Worm (Caenorhabditis elegans): ENCODE measurements around the gene ZK622.4.

ZK622.4 gene

DNA sequence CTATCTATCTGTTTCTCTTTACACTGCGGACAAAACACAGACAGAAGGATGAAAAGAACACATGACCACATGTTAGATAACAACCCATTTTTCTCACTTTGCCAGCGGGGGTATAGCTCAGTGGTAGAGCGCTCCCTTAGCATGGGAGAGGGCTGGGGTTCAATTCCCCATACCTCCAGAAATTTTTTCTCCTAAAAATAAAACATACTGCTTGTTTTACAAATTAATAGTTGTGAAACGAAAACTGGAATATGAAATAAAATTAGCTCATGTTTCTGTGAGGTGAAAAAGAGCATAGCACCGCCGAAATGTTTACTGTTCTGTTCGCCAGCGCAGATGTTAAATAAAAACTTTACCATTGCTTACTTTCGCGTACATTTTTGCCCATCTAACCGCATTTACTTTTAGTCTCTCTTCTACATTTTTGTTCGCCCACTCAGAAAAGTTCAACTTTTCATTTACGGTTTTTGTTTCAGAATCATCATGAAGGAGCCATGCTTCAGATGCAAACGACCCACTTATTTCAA, at the start of gene ZK622.4:
ZK622.4 (plus strand) TSS at position 477 of the 527 bp plus-strand sequence.
- TF ChIP-seq tbx-2 (tag; optimal IDR thresholded peaks at IDR 0.05), result peak; percentile 25
- no peak for TF ChIP-seq nhr-237 (tag; optimal IDR thresholded peaks at IDR 0.05)
- no peak for TF ChIP-seq nhr-12 (tag; optimal IDR thresholded peaks at IDR 0.05)
- TF ChIP-seq nhr-25 (tag; optimal IDR thresholded peaks at IDR 0.05), result peak; percentile 18
- no peak for TF ChIP-seq jun-1 (tag; optimal IDR thresholded peaks at IDR 0.05)
- TF ChIP-seq nhr-28 (tag; optimal IDR thresholded peaks at IDR 0.05), result no peak
- no peak for TF ChIP-seq nhr-11 (tag; optimal IDR thresholded peaks at IDR 0.05)
- TF ChIP-seq hmg-11 (tag; optimal IDR thresholded peaks at IDR 0.05), result peak; percentile 88
- no peak for TF ChIP-seq elt-3 (tag; optimal IDR thresholded peaks at IDR 0.05)
- TF ChIP-seq lin-39 (tag; optimal IDR thresholded peaks at IDR 0.05), result peak; percentile 22
- peak; percentile 52 for TF ChIP-seq elt-2 (tag; optimal IDR thresholded peaks at IDR 0.05)
- no peak for TF ChIP-seq R02D3.7 (tag; optimal IDR thresholded peaks at IDR 0.05)
- TF ChIP-seq nfya-1 (tag; optimal IDR thresholded peaks at IDR 0.05; ENCODE audit: insufficient read depth), result peak; percentile 49
- TF ChIP-seq lin-15B (tag; optimal IDR thresholded peaks at IDR 0.05), result peak; percentile 7
- TF ChIP-seq skn-1 (tag; optimal IDR thresholded peaks at IDR 0.05), result no peak
- TF ChIP-seq eor-1 (tag; optimal IDR thresholded peaks at IDR 0.05), result no peak
- no peak for TF ChIP-seq mml-1 (tag; optimal IDR thresholded peaks at IDR 0.05)
- TF ChIP-seq nhr-67 (tag; optimal IDR thresholded peaks at IDR 0.05), result no peak
- TF ChIP-seq egl-27 (tag; optimal IDR thresholded peaks at IDR 0.05), result no peak
- no peak for TF ChIP-seq aly-2 (tag; optimal IDR thresholded peaks at IDR 0.05)
- TF ChIP-seq ceh-82 (tag; optimal IDR thresholded peaks at IDR 0.05), result no peak
- TF ChIP-seq ceh-16 (tag; optimal IDR thresholded peaks at IDR 0.05), result no peak
- TF ChIP-seq ceh-9 (tag; optimal IDR thresholded peaks at IDR 0.05), result no peak
- TF ChIP-seq ztf-4 (tag; optimal IDR thresholded peaks at IDR 0.05), result no peak
- no peak for TF ChIP-seq snpc-4 (tag; optimal IDR thresholded peaks at IDR 0.05)
- TF ChIP-seq ceh-28 (tag; optimal IDR thresholded peaks at IDR 0.05), result no peak
- TF ChIP-seq pha-4 (tag; optimal IDR thresholded peaks at IDR 0.05), result peak; percentile 26
- peak; percentile 40 for TF ChIP-seq pqm-1 (tag; optimal IDR thresholded peaks at IDR 0.05)
- TF ChIP-seq lsy-12 (tag; optimal IDR thresholded peaks at IDR 0.05), result peak; percentile 44
- TF ChIP-seq nhr-43 (tag; optimal IDR thresholded peaks at IDR 0.05; ENCODE audit: poor library complexity, severe bottlenecking), result peak; percentile 58
- TF ChIP-seq zag-1 (tag; optimal IDR thresholded peaks at IDR 0.05), result no peak
- TF ChIP-seq elt-1 (tag; optimal IDR thresholded peaks at IDR 0.05), result no peak
- no peak for TF ChIP-seq nhr-76 (tag; optimal IDR thresholded peaks at IDR 0.05)
- TF ChIP-seq ama-1 (optimal IDR thresholded peaks at IDR 0.05), result no peak
- peak; percentile 35 for TF ChIP-seq egl-5 (tag; optimal IDR thresholded peaks at IDR 0.05)
- TF ChIP-seq daf-12 (tag; optimal IDR thresholded peaks at IDR 0.05), result no peak
- TF ChIP-seq sea-2 (GFP tag; optimal IDR thresholded peaks at IDR 0.05), result no peak
- TF ChIP-seq nhr-77 (tag; optimal IDR thresholded peaks at IDR 0.05), result no peak
- peak; percentile 48 for TF ChIP-seq nhr-23 (tag; optimal IDR thresholded peaks at IDR 0.05)
- no peak for TF ChIP-seq ztf-11 (tag; optimal IDR thresholded peaks at IDR 0.05)
- no peak for TF ChIP-seq mdl-1 (tag; optimal IDR thresholded peaks at IDR 0.05)
- TF ChIP-seq fkh-2 (tag; optimal IDR thresholded peaks at IDR 0.05), result no peak
- TF ChIP-seq fos-1 (tag; optimal IDR thresholded peaks at IDR 0.05), result no peak
- TF ChIP-seq fkh-10 (GFP tag; optimal IDR thresholded peaks at IDR 0.05), result peak; percentile 30
- TF ChIP-seq unc-39 (tag; optimal IDR thresholded peaks at IDR 0.05), result no peak
- no peak for TF ChIP-seq unc-62 (GFP tag; optimal IDR thresholded peaks at IDR 0.05)
- TF ChIP-seq ZK546.5 (tag; optimal IDR thresholded peaks at IDR 0.05), result no peak
